Fruit fly (Drosophila melanogaster) whole organism: ENCODE data around the gene mid.

Experiments used
- CG8478 ChIP-seq: fragments of >200 bp; optimal IDR thresholded peaks from 2 replicates; lab custom pipeline; 2018; ENCODE audit warnings: inconsistent platforms
- EcR ChIP-seq, 2 experiments: fragments of >200 bp; optimal IDR thresholded peaks; 2 replicates each; lab custom pipeline; 2017; ENCODE audit warnings: missing biosample characterization in 2 of 2, missing genetic modification characterization in 2 of 2, missing genetic modification reagents in 2 of 2
- pan ChIP-seq: fragments of >200 bp; optimal IDR thresholded peaks from 2 replicates; lab custom pipeline; 2017
- usp ChIP-seq: fragments of >200 bp; optimal IDR thresholded peaks from 2 replicates; lab custom pipeline; 2017; ENCODE audit warnings: missing biosample characterization, missing genetic modification characterization, mixed read lengths

DNA sequence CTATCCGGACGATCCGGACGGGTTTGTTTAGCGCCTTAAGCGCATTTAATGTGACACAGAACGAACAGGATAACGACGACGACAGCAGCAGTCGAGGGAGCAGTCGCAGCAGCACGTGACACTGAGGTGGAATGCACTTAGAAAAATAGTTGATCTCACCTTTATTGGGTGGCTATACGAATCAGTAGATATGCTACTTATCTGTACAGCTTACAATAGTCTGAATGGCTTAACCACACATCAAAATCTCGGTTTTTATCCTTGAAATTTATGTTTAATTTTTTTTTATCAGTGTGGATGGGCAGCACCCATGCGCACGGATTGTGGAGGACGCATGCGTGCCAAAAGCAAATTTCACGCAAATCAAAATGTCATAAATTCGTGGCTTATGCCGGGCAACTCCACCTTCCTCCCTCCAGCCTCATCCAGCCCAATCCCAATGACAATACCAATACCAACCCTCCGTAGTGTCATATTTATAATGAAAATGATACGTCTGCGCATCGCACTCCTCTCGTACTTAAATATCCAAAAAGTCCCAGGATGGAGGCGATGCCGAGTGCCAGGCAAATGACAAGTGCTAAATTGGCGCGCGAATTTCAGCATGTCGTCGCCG, 46.5 kb downstream of the mid start:
- TF ChIP-seq CG8478 (lab: Kevin White, UChicago) (no peak), usp (GFP tag; lab: Kevin White, UChicago) (no peak), pan (lab: Kevin White, UChicago) (no peak), EcR (GFP tag; optimal IDR thresholded peaks at IDR 0.05; lab: Kevin White, UChicago) (no peak)
